Fruit fly (Drosophila melanogaster) whole organism, adult: ENCODE data around the gene CG2816.

Source experiments
- CG11617 ChIP-seq: fragments of 200-800 bp; sonication (Bioruptor generic); optimal IDR thresholded peaks from 2 replicates; lab custom pipeline; 2017; ENCODE audit warnings: mild to moderate bottlenecking, missing biosample characterization, missing genetic modification reagents, missing genetic modification characterization
- CG12768 ChIP-seq: fragments of 200-800 bp; sonication (Bioruptor generic); optimal IDR thresholded peaks from 2 replicates; lab custom pipeline; 2017; ENCODE audit warnings: missing biosample characterization, missing genetic modification characterization, mild to moderate bottlenecking, moderate library complexity, missing genetic modification reagents
- CG14711 ChIP-seq: fragments of 200-800 bp; sonication (Bioruptor generic); optimal IDR thresholded peaks from 2 replicates; lab custom pipeline; 2018; ENCODE audit warnings: missing biosample characterization, mild to moderate bottlenecking, missing genetic modification characterization, moderate library complexity
- CG1620 ChIP-seq: fragments of 200-800 bp; sonication (Bioruptor generic); optimal IDR thresholded peaks from 2 replicates; lab custom pipeline; 2016; ENCODE audit warnings: missing biosample characterization, missing genetic modification characterization
- CG33017 ChIP-seq: fragments of 200-800 bp; sonication (Bioruptor generic); optimal IDR thresholded peaks from 2 replicates; lab custom pipeline; 2018; ENCODE audit warnings: missing biosample characterization, mild to moderate bottlenecking, missing genetic modification characterization, moderate library complexity
- CG5204 ChIP-seq: fragments of 200-800 bp; sonication (Bioruptor generic); optimal IDR thresholded peaks from 2 replicates; lab custom pipeline; 2016; ENCODE audit warnings: missing biosample characterization, missing genetic modification characterization
- CG7045 ChIP-seq: fragments of 200-800 bp; sonication (Bioruptor generic); optimal IDR thresholded peaks from 2 replicates; lab custom pipeline; 2017; ENCODE audit warnings: missing biosample characterization, mild to moderate bottlenecking, missing genetic modification characterization
- CG7101 ChIP-seq: fragments of 200-800 bp; sonication (Bioruptor generic); optimal IDR thresholded peaks from 2 replicates; lab custom pipeline; 2018; ENCODE audit warnings: missing biosample characterization, mild to moderate bottlenecking, missing genetic modification characterization, moderate library complexity
- Clk ChIP-seq: fragments of 200-800 bp; sonication (Bioruptor generic); optimal IDR thresholded peaks from 2 replicates; lab custom pipeline; 2017; ENCODE audit warnings: missing biosample characterization, missing genetic modification characterization
- Crg-1 ChIP-seq: fragments of 200-800 bp; sonication (Bioruptor generic); optimal IDR thresholded peaks from 2 replicates; lab custom pipeline; 2016; ENCODE audit warnings: missing biosample characterization, missing genetic modification characterization
- Hr96 ChIP-seq: fragments of 200-800 bp; sonication (Bioruptor generic); optimal IDR thresholded peaks from 2 replicates; lab custom pipeline; 2016; ENCODE audit warnings: missing biosample characterization, missing genetic modification characterization
- Mnt ChIP-seq: fragments of 200-800 bp; sonication (Bioruptor generic); optimal IDR thresholded peaks from 2 replicates; lab custom pipeline; 2016; ENCODE audit warnings: missing biosample characterization, mild to moderate bottlenecking, missing genetic modification characterization
- bab1 ChIP-seq: fragments of 200-800 bp; sonication (Bioruptor generic); optimal IDR thresholded peaks from 3 replicates; lab custom pipeline; 2019; ENCODE audit warnings: missing biosample characterization, mild to moderate bottlenecking, missing genetic modification characterization, moderate library complexity
- cic ChIP-seq: fragments of 200-800 bp; sonication (Bioruptor generic); optimal IDR thresholded peaks from 2 replicates; lab custom pipeline; 2017; ENCODE audit warnings: missing biosample characterization, mild to moderate bottlenecking, missing genetic modification characterization, moderate library complexity
- cnc ChIP-seq, 2 experiments: fragments of >200 bp; optimal IDR thresholded peaks; 2 replicates each; lab custom pipeline; 2017
- kay ChIP-seq: fragments of 200-800 bp; sonication (Bioruptor generic); peaks from one replicate; lab custom pipeline; 2016; ENCODE audit warnings: missing biosample characterization, missing genetic modification characterization, borderline replicate concordance
- ovo ChIP-seq: fragments of 200-800 bp; sonication (Bioruptor generic); optimal IDR thresholded peaks from 2 replicates; lab custom pipeline; 2016; ENCODE audit warnings: missing biosample characterization, missing genetic modification characterization
- pad ChIP-seq: fragments of 200-800 bp; sonication (Bioruptor generic); optimal IDR thresholded peaks from 3 replicates; lab custom pipeline; 2017; ENCODE audit warnings: missing biosample characterization, missing genetic modification characterization, mild to moderate bottlenecking, moderate library complexity, missing genetic modification reagents
- tj ChIP-seq: fragments of 200-800 bp; sonication (Bioruptor generic); optimal IDR thresholded peaks from 3 replicates; lab custom pipeline; 2017; ENCODE audit warnings: missing biosample characterization, mild to moderate bottlenecking, missing genetic modification characterization, moderate library complexity
- toe ChIP-seq: fragments of 200-800 bp; sonication (Bioruptor generic); optimal IDR thresholded peaks from 2 replicates; lab custom pipeline; 2016; ENCODE audit warnings: missing biosample characterization, missing genetic modification characterization

The CG2816 gene

DNA sequence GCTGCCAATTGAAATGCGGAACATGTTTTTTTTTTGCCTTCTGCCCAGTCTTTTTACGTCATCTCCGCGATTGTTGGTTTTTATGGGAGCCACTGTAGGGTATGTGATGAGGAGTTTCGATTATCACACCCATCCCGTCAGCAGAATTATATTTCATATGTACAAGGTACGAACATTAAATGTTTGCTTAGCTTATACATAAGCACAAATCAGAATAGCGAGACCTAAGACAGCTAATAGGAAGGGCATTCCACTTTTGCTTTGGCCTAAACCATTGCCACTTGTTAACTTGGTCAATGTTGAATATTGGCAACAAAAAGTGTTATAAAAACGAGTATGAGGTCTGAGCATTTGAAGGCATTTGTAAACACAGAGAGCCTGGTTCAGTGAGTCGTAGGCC is at the start of gene CG2816:
CG2816 (plus strand) TSS at position 400 of the 400 bp plus-strand sequence.
- TF ChIP-seq cnc (optimal IDR thresholded peaks at IDR 0.05; lab: Kevin White, UChicago) (no peak), toe (GFP tag; lab: Kevin White, UChicago) (peak; percentile 57), CG14711 (tag; lab: Kevin White, UChicago) (peak; percentile 64), CG12768 (GFP tag; lab: Kevin White, UChicago) (peak; percentile 64), Mnt (no peak), tj (peak; percentile 13), kay (peak; percentile 77), pad (GFP tag; lab: Kevin White, UChicago) (peak; percentile 22), Clk (GFP tag; lab: Kevin White, UChicago) (no peak), CG11617 (no peak), CG7101 (tag; lab: Kevin White, UChicago) (peak; percentile 45), CG1620 (GFP tag; lab: Kevin White, UChicago) (peak; percentile 7), CG33017 (tag; lab: Kevin White, UChicago) (peak; percentile 79), bab1 (no peak), cic (no peak), CG5204 (GFP tag; lab: Kevin White, UChicago) (peak; percentile 69), Hr96 (GFP tag; lab: Kevin White, UChicago) (peak; percentile 54), Crg-1 (GFP tag; lab: Kevin White, UChicago) (no peak), ovo (no peak), CG7045 (GFP tag; lab: Kevin White, UChicago) (peak; percentile 44)

DNA sequence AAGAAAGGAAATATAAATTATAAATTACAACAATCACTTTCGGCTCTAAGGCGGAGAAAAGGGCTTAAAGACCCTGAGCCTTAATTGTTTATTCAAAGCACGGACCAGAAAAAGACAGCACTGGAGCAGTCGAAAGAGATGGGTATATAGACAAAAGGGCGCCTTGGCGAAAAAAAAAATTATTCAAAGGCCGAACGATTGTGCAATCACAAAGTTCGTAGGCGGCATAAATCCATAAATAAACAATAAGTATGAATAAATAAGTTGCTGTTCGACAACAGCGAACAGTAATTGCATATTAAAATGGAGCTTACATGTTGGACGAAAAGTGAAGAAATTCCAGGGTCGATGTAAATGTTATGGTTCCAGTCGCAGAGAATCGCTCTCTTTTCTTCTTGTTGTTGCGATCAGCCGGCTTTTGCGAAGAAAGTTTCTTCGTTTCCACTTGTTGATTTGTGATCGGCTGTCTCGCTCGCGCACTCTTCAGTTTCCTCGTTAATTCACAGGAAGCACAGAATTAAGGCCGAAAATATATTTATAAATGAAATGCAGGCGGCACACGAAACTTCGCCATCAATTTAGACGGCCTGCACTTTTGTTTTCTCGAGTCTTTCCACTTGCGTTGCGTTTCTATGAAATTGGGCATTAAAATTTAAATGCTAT is 48.4 kb upstream of the CG2816 start:
- TF ChIP-seq CG5204 (GFP tag; lab: Kevin White, UChicago), result no peak
- no peak for TF ChIP-seq CG14711 (tag; lab: Kevin White, UChicago)
- no peak for TF ChIP-seq CG11617
- TF ChIP-seq kay, result no peak
- no peak for TF ChIP-seq CG12768 (GFP tag; lab: Kevin White, UChicago)
- no peak for TF ChIP-seq pad (GFP tag; lab: Kevin White, UChicago)
- no peak for TF ChIP-seq tj
- no peak for TF ChIP-seq CG33017 (tag; lab: Kevin White, UChicago)
- no peak for TF ChIP-seq toe (GFP tag; lab: Kevin White, UChicago)
- TF ChIP-seq Mnt, result no peak
- no peak for TF ChIP-seq cnc (optimal IDR thresholded peaks at IDR 0.05; lab: Kevin White, UChicago)

DNA sequence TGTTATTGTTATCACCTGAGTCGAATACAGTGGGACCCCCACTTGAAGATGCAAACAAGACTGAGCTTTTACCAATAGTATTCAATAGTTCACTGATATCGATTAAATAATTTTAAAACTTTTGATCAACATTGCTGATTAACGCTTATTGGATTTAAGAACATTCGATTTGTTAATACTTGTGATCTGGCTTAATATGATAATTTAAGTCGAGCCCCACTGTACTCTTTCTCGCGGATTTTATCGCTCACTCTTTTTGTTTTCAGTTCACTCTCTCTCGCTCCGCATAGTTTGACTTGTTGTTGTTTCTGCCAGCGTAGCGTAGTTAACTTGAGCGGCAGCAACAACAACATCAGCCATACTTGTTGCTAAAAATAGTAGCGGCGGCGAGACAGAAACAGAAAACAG is 47.8 kb upstream of the CG2816 start:
- TF ChIP-seq CG5204 (GFP tag; lab: Kevin White, UChicago), result peak; percentile 98
- TF ChIP-seq CG7101 (tag; lab: Kevin White, UChicago), result peak; percentile 99
- TF ChIP-seq CG14711 (tag; lab: Kevin White, UChicago), result peak; percentile 96
- peak; percentile 96 for TF ChIP-seq Mnt
- peak; percentile 99 for TF ChIP-seq bab1
- TF ChIP-seq cnc (optimal IDR thresholded peaks at IDR 0.05; lab: Kevin White, UChicago), result no peak
- TF ChIP-seq CG33017 (tag; lab: Kevin White, UChicago), result peak; percentile 99
- peak; percentile 92 for TF ChIP-seq pad (GFP tag; lab: Kevin White, UChicago)
- TF ChIP-seq tj, result peak; percentile 90
- peak; percentile 98 for TF ChIP-seq toe (GFP tag; lab: Kevin White, UChicago)
- TF ChIP-seq ovo, result peak; percentile 95
- TF ChIP-seq Clk (GFP tag; lab: Kevin White, UChicago), result peak; percentile 97
- TF ChIP-seq Hr96 (GFP tag; lab: Kevin White, UChicago), result peak; percentile 99
- TF ChIP-seq CG11617, result peak; percentile 99
- TF ChIP-seq CG1620 (GFP tag; lab: Kevin White, UChicago), result peak; percentile 98
- TF ChIP-seq CG7045 (GFP tag; lab: Kevin White, UChicago), result peak; percentile 98
- peak; percentile 98 for TF ChIP-seq kay
- TF ChIP-seq CG12768 (GFP tag; lab: Kevin White, UChicago), result peak; percentile 99
- peak; percentile 93 for TF ChIP-seq cic
- peak; percentile 98 for TF ChIP-seq Crg-1 (GFP tag; lab: Kevin White, UChicago)

DNA sequence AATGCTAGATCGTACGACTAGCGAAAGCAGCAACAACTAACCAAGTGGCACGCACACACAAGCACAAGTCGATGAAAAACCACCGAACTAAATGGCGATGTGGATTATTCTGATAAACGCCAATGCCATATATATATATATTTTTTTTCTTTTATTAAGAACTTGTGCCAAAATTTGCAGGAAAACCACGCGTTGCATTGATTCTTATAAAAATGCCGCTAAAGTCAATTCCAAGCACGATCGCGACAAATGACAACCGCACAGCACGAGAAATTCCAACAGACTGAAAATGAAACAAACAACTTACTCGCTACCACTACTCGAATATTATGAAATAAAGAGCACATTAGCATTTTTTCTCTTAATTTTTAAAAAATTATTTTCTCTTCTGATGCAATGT is 46.8 kb upstream of the CG2816 start, which contains the start of gene for:
for (minus strand) TSS at position 287 of the 400 bp plus-strand sequence.
- no peak for TF ChIP-seq CG7045 (GFP tag; lab: Kevin White, UChicago)
- TF ChIP-seq Mnt, result peak; percentile 64
- TF ChIP-seq CG7101 (tag; lab: Kevin White, UChicago), result no peak
- no peak for TF ChIP-seq CG11617
- no peak for TF ChIP-seq CG14711 (tag; lab: Kevin White, UChicago)
- TF ChIP-seq tj, result no peak
- peak; percentile 1 for TF ChIP-seq CG12768 (GFP tag; lab: Kevin White, UChicago)
- no peak for TF ChIP-seq kay
- no peak for TF ChIP-seq pad (GFP tag; lab: Kevin White, UChicago)
- TF ChIP-seq cnc (optimal IDR thresholded peaks at IDR 0.05; lab: Kevin White, UChicago), result no peak
- no peak for TF ChIP-seq Clk (GFP tag; lab: Kevin White, UChicago)
- TF ChIP-seq bab1, result no peak
- no peak for TF ChIP-seq CG5204 (GFP tag; lab: Kevin White, UChicago)
- TF ChIP-seq cic, result no peak

DNA sequence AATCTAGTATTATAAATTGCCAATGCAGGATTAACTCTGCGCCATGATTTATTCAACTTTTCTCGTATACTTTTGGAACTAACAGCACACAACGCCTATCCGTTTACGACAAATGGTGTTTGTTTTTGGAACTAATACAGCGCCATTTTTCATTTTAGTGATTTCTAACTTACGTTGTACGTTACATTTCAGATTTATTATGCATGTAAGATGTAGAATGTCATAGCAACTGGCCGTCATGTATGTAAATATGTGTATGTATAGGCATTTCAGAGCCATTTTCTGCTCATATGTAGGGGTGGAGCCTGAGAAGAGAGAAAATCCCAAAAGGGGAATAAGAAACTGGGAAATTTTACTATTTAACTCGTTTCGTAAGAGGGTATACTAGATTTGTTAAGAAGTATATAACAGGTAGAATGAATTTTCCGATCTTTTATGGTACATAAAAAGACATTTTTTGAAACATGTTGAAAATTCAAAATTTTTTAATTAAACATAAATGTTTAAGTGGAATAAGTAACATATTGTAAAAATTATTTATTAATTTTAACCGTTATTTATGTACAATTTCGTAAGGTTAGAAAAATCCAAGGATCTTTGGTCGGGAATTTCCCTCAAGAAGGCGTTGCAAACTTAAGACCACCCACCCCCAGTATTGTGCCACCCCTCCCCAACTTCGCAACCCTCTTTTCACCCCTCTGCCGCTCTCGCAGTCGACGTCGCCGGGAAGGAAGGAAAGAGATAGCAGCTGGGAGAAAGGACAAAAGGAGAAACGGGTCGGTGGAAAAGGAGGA is 45.9 kb upstream of the CG2816 start:
- TF ChIP-seq cic (peak; percentile 30), Crg-1 (GFP tag; lab: Kevin White, UChicago) (no peak), tj (no peak), cnc (optimal IDR thresholded peaks at IDR 0.05; lab: Kevin White, UChicago) (no peak), toe (GFP tag; lab: Kevin White, UChicago) (peak; percentile 55), pad (GFP tag; lab: Kevin White, UChicago) (peak; percentile 99), CG7045 (GFP tag; lab: Kevin White, UChicago) (peak; percentile 9), kay (no peak), Mnt (no peak), CG7101 (tag; lab: Kevin White, UChicago) (peak; percentile 19), Hr96 (GFP tag; lab: Kevin White, UChicago) (peak; percentile 45), CG11617 (no peak), ovo (peak; percentile 58), CG14711 (tag; lab: Kevin White, UChicago) (no peak), Clk (GFP tag; lab: Kevin White, UChicago) (no peak), bab1 (peak; percentile 12), CG1620 (GFP tag; lab: Kevin White, UChicago) (peak; percentile 57), CG33017 (tag; lab: Kevin White, UChicago) (no peak), CG12768 (GFP tag; lab: Kevin White, UChicago) (no peak), CG5204 (GFP tag; lab: Kevin White, UChicago) (no peak)
